Worm (Caenorhabditis elegans): ENCODE data around the gene nkcc-1.

Gene nkcc-1

ce11 chrIV:14137063-14137462, 13.2 kb upstream of the nkcc-1 start, which contains the start of gene srz-31:
srz-31 (plus strand) TSS chrIV:14137363.
- no peak for TF ChIP-seq unc-62 (GFP tag; optimal IDR thresholded peaks at IDR 0.05)
- no peak for TF ChIP-seq nhr-129 (tag; optimal IDR thresholded peaks at IDR 0.05)
- no peak for TF ChIP-seq alr-1 (tag; optimal IDR thresholded peaks at IDR 0.05)
- TF ChIP-seq R02D3.7 (tag; optimal IDR thresholded peaks at IDR 0.05), result no peak

ce11 chrIV:14133400-14133799, 9.5 kb upstream of the nkcc-1 start:
- TF ChIP-seq crh-2 (tag; optimal IDR thresholded peaks at IDR 0.05), result no peak

- TF ChIP-seq mbf-1 (tag; optimal IDR thresholded peaks at IDR 0.05) (no peak), unc-55 (GFP tag; optimal IDR thresholded peaks at IDR 0.05) (no peak), unc-62 (GFP tag; optimal IDR thresholded peaks at IDR 0.05) (no peak), nhr-21 (tag; optimal IDR thresholded peaks at IDR 0.05) (no peak), nhr-77 (tag; optimal IDR thresholded peaks at IDR 0.05) (no peak), lin-13 (GFP tag; optimal IDR thresholded peaks at IDR 0.05) (no peak), nhr-237 (tag; optimal IDR thresholded peaks at IDR 0.05) (no peak), skn-1 (tag; optimal IDR thresholded peaks at IDR 0.05) (no peak), elt-3 (tag; optimal IDR thresholded peaks at IDR 0.05) (no peak), mdl-1 (tag; optimal IDR thresholded peaks at IDR 0.05) (no peak), C34F6.9 (tag; optimal IDR thresholded peaks at IDR 0.05) (no peak), nhr-12 (tag; optimal IDR thresholded peaks at IDR 0.05) (no peak), sma-3 (GFP tag; optimal IDR thresholded peaks at IDR 0.05) (no peak), mab-5 (tag; optimal IDR thresholded peaks at IDR 0.05) (no peak), crh-2 (tag; optimal IDR thresholded peaks at IDR 0.05) (no peak), lin-39 (tag; optimal IDR thresholded peaks at IDR 0.05) (no peak)
Observed at ce11 chrIV:14131770-14132169, 7.9 kb upstream of the nkcc-1 start, which contains the start of gene srz-59. srz-59 (plus strand) TSS chrIV:14132070.

- no peak for TF ChIP-seq nhr-6 (tag; optimal IDR thresholded peaks at IDR 0.05)
- TF ChIP-seq unc-62 (GFP tag; optimal IDR thresholded peaks at IDR 0.05), result no peak
- TF ChIP-seq gmeb-1 (tag; optimal IDR thresholded peaks at IDR 0.05), result no peak
- TF ChIP-seq peb-1 (tag; optimal IDR thresholded peaks at IDR 0.05), result no peak
- no peak for TF ChIP-seq nhr-23 (tag; optimal IDR thresholded peaks at IDR 0.05)
- no peak for TF ChIP-seq snpc-4 (tag; optimal IDR thresholded peaks at IDR 0.05)
- no peak for TF ChIP-seq nhr-129 (tag; optimal IDR thresholded peaks at IDR 0.05)
- TF ChIP-seq C34F6.9 (tag; optimal IDR thresholded peaks at IDR 0.05), result no peak
- TF ChIP-seq mab-5 (tag; optimal IDR thresholded peaks at IDR 0.05), result no peak
- TF ChIP-seq F13H6.1 (tag; optimal IDR thresholded peaks at IDR 0.05), result no peak
- no peak for TF ChIP-seq nhr-11 (tag; optimal IDR thresholded peaks at IDR 0.05)
- TF ChIP-seq ama-1 (optimal IDR thresholded peaks at IDR 0.05), result no peak
- TF ChIP-seq ztf-11 (tag; optimal IDR thresholded peaks at IDR 0.05), result no peak
- TF ChIP-seq elt-3 (tag; optimal IDR thresholded peaks at IDR 0.05), result no peak
- no peak for TF ChIP-seq zag-1 (tag; optimal IDR thresholded peaks at IDR 0.05)
- no peak for TF ChIP-seq skn-1 (tag; optimal IDR thresholded peaks at IDR 0.05)
Observed at ce11 chrIV:14129091-14129490, 5.2 kb upstream of the nkcc-1 start, which contains the start of gene srz-42. srz-42 (plus strand) TSS chrIV:14129391.

ce11 chrIV:14127805-14128610, 4.2 kb upstream of the nkcc-1 start, which contains the start of gene H12I19.115:
H12I19.115 (minus strand) TSS chrIV:14127855.
- TF ChIP-seq fos-1 (tag; optimal IDR thresholded peaks at IDR 0.05) (no peak), C34F6.9 (tag; optimal IDR thresholded peaks at IDR 0.05) (peak; percentile 30), unc-55 (GFP tag; optimal IDR thresholded peaks at IDR 0.05) (peak; percentile 15), nhr-129 (tag; optimal IDR thresholded peaks at IDR 0.05) (peak; percentile 83)

ce11 chrIV:14119327-14119726, 4.5 kb downstream of the nkcc-1 start:
- TF ChIP-seq ztf-11 (tag; optimal IDR thresholded peaks at IDR 0.05) (no peak), snpc-4 (tag; optimal IDR thresholded peaks at IDR 0.05) (no peak), zag-1 (tag; optimal IDR thresholded peaks at IDR 0.05) (no peak), nhr-12 (tag; optimal IDR thresholded peaks at IDR 0.05) (no peak), R02D3.7 (tag; optimal IDR thresholded peaks at IDR 0.05) (no peak), ztf-4 (tag; optimal IDR thresholded peaks at IDR 0.05) (no peak), nhr-21 (tag; optimal IDR thresholded peaks at IDR 0.05) (no peak), nhr-129 (tag; optimal IDR thresholded peaks at IDR 0.05) (no peak), nhr-6 (tag; optimal IDR thresholded peaks at IDR 0.05) (no peak), gmeb-1 (tag; optimal IDR thresholded peaks at IDR 0.05) (no peak), sem-4 (tag; optimal IDR thresholded peaks at IDR 0.05) (no peak), fos-1 (tag; optimal IDR thresholded peaks at IDR 0.05) (no peak), ama-1 (optimal IDR thresholded peaks at IDR 0.05) (no peak), mbf-1 (tag; optimal IDR thresholded peaks at IDR 0.05) (no peak), lin-11 (tag; optimal IDR thresholded peaks at IDR 0.05) (no peak)
